Fruit fly (Drosophila melanogaster) whole organism, pupa: ENCODE measurements around the gene Or65a.

Experiments used
- CG13204 ChIP-seq: fragments of 200-800 bp; sonication (Bioruptor generic); optimal IDR thresholded peaks from 2 replicates; lab custom pipeline; 2018; ENCODE audit warnings: missing biosample characterization, mild to moderate bottlenecking, missing genetic modification characterization, moderate library complexity
- CG4496 ChIP-seq: fragments of 200-800 bp; sonication (Bioruptor generic); IDR thresholded peaks from 3 replicates; pipeline ENCODE4 v1.3.6; 2022; ENCODE audit warnings: missing biosample characterization, missing genetic modification characterization
- EcR ChIP-seq: fragments of 200-800 bp; sonication (Bioruptor generic); optimal IDR thresholded peaks from 3 replicates; lab custom pipeline; 2019; ENCODE audit warnings: missing biosample characterization, missing genetic modification characterization, mild to moderate bottlenecking, moderate library complexity, missing genetic modification reagents
- Pif1B ChIP-seq: fragments of 200-800 bp; sonication (Bioruptor generic); optimal IDR thresholded peaks from 3 replicates; lab custom pipeline; 2016; ENCODE audit warnings: missing biosample characterization, missing genetic modification characterization

dm6 chr3L:6338306-6338705 is 17.9 kb downstream of the Or65a start:
- TF ChIP-seq Pif1B (GFP tag; lab: Kevin White, UChicago) = no peak
- TF ChIP-seq CG4496 (GFP tag; lab: Robert Waterston, UW) = no peak
- TF ChIP-seq EcR (GFP tag; lab: Kevin White, UChicago) = no peak
- TF ChIP-seq CG13204 (GFP tag; lab: Kevin White, UChicago) = no peak
